Worm (Caenorhabditis elegans): ENCODE data around the gene F35G12.5.

ce11 chrIII:4544959-4545358 lies 39.0 kb upstream of the F35G12.5 start, which contains the start of gene M88.3:
- TF ChIP-seq ZK546.5 (tag; optimal IDR thresholded peaks at IDR 0.05) (no peak), elt-3 (tag; optimal IDR thresholded peaks at IDR 0.05) (no peak), aly-2 (tag; optimal IDR thresholded peaks at IDR 0.05) (no peak)

Data from whole organism, L2 larva.